Worm (Caenorhabditis elegans) whole organism, mixed stage, embryonic: ENCODE data around the gene taf-13.

Source experiments
- M03D4.4 ChIP-seq: sonication (generic microtip); optimal IDR thresholded peaks from 2 replicates; lab custom pipeline; 2017; ENCODE audit warnings: mild to moderate bottlenecking, missing genetic modification characterization, missing compliant biosample characterization
- bed-3 ChIP-seq: fragments of 200-800 bp; sonication (Bioruptor generic); optimal IDR thresholded peaks from 3 replicates; lab custom pipeline; 2018; ENCODE audit warnings: mild to moderate bottlenecking, missing genetic modification characterization, moderate library complexity, missing compliant biosample characterization
- blmp-1 ChIP-seq: fragments of 150-350 bp; optimal IDR thresholded peaks from 2 replicates; lab custom pipeline; 2014; ENCODE audit warnings: missing biosample characterization, missing genetic modification characterization
- ceh-43 ChIP-seq: fragments of 200-800 bp; sonication (Bioruptor generic); optimal IDR thresholded peaks from 2 replicates; lab custom pipeline; 2018; ENCODE audit warnings: mild to moderate bottlenecking, missing genetic modification characterization, moderate library complexity, missing compliant biosample characterization
- ceh-83 ChIP-seq: fragments of 200-800 bp; sonication (Bioruptor generic); optimal IDR thresholded peaks from 2 replicates; lab custom pipeline; 2018; ENCODE audit warnings: mild to moderate bottlenecking, missing genetic modification characterization, missing compliant biosample characterization
- ces-1 ChIP-seq: fragments of 150-350 bp; optimal IDR thresholded peaks from 2 replicates; lab custom pipeline; 2014; ENCODE audit warnings: missing biosample characterization, missing genetic modification reagents, missing genetic modification characterization
- cnd-1 ChIP-seq: fragments of 200-800 bp; sonication (Bioruptor generic); optimal IDR thresholded peaks from 2 replicates; lab custom pipeline; 2018; ENCODE audit warnings: mild to moderate bottlenecking, missing genetic modification characterization, missing compliant biosample characterization
- elt-1 ChIP-seq: sonication (generic microtip); optimal IDR thresholded peaks from 2 replicates; lab custom pipeline; 2017; ENCODE audit warnings: missing genetic modification characterization, mild to moderate bottlenecking, missing compliant biosample characterization, antibody characterized with exemption, moderate library complexity, borderline replicate concordance; ENCODE audit not compliant: insufficient read depth
- elt-3 ChIP-seq: fragments of 150-350 bp; optimal IDR thresholded peaks from 2 replicates; lab custom pipeline; 2014; ENCODE audit warnings: missing biosample characterization, missing genetic modification characterization
- flh-1 ChIP-seq: fragments of 200-800 bp; sonication (Bioruptor generic); optimal IDR thresholded peaks from 2 replicates; lab custom pipeline; 2018; ENCODE audit warnings: mild to moderate bottlenecking, missing genetic modification characterization, moderate library complexity, missing compliant biosample characterization
- ham-2 ChIP-seq: fragments of 200-800 bp; sonication (Bioruptor generic); optimal IDR thresholded peaks from 2 replicates; lab custom pipeline; 2018; ENCODE audit warnings: mild to moderate bottlenecking, missing genetic modification characterization, missing compliant biosample characterization
- hlh-1 ChIP-seq: fragments of 150-350 bp; optimal IDR thresholded peaks from 2 replicates; lab custom pipeline; 2014; ENCODE audit warnings: missing biosample characterization, missing genetic modification reagents, missing genetic modification characterization
- lin-13 ChIP-seq: fragments of 150-350 bp; optimal IDR thresholded peaks from 2 replicates; lab custom pipeline; 2014; ENCODE audit warnings: missing biosample characterization, missing genetic modification characterization
- lin-32 ChIP-seq: fragments of 200-800 bp; sonication (Bioruptor generic); optimal IDR thresholded peaks from 2 replicates; lab custom pipeline; 2018; ENCODE audit warnings: mild to moderate bottlenecking, missing genetic modification characterization, missing compliant biosample characterization
- lsy-2 ChIP-seq: fragments of 150-350 bp; optimal IDR thresholded peaks from 2 replicates; lab custom pipeline; 2014; ENCODE audit warnings: missing biosample characterization, missing genetic modification characterization
- mab-5 ChIP-seq: fragments of 150-350 bp; optimal IDR thresholded peaks from 2 replicates; lab custom pipeline; 2014; ENCODE audit warnings: missing biosample characterization, missing genetic modification characterization
- mep-1 ChIP-seq: fragments of 150-350 bp; optimal IDR thresholded peaks from 2 replicates; lab custom pipeline; 2017; ENCODE audit warnings: missing biosample characterization, missing genetic modification reagents, missing genetic modification characterization, inconsistent platforms
- nhr-2 ChIP-seq: fragments of 150-350 bp; optimal IDR thresholded peaks from 2 replicates; lab custom pipeline; 2014; ENCODE audit warnings: missing biosample characterization, missing genetic modification characterization
- nhr-237 ChIP-seq: fragments of 150-350 bp; optimal IDR thresholded peaks from 2 replicates; lab custom pipeline; 2014; ENCODE audit warnings: missing biosample characterization, missing genetic modification characterization
- nhr-28 ChIP-seq: fragments of 150-350 bp; optimal IDR thresholded peaks from 2 replicates; lab custom pipeline; 2014; ENCODE audit warnings: missing biosample characterization, missing genetic modification characterization
- nhr-76 ChIP-seq: sonication (generic microtip); optimal IDR thresholded peaks from 2 replicates; lab custom pipeline; 2017; ENCODE audit warnings: missing biosample characterization, missing genetic modification characterization
- pha-4 ChIP-seq: fragments of 150-350 bp; optimal IDR thresholded peaks from 2 replicates; lab custom pipeline; 2018; ENCODE audit warnings: missing biosample characterization, missing genetic modification reagents, missing genetic modification characterization
- sem-2 ChIP-seq: fragments of 200-800 bp; sonication (Bioruptor generic); optimal IDR thresholded peaks from 2 replicates; lab custom pipeline; 2018; ENCODE audit warnings: mild to moderate bottlenecking, missing genetic modification characterization, missing compliant biosample characterization
- snpc-4 ChIP-seq: fragments of 150-350 bp; optimal IDR thresholded peaks from 2 replicates; lab custom pipeline; 2014; ENCODE audit warnings: missing biosample characterization, missing genetic modification characterization
- sptf-1 ChIP-seq: sonication (generic microtip); optimal IDR thresholded peaks from 2 replicates; lab custom pipeline; 2017; ENCODE audit warnings: mild to moderate bottlenecking, missing genetic modification characterization, moderate library complexity, missing compliant biosample characterization
- tbx-8 ChIP-seq: fragments of 200-800 bp; sonication (Bioruptor generic); optimal IDR thresholded peaks from 2 replicates; lab custom pipeline; 2018; ENCODE audit warnings: mild to moderate bottlenecking, missing genetic modification characterization, moderate library complexity, missing compliant biosample characterization
- unc-120 ChIP-seq: sonication (generic microtip); optimal IDR thresholded peaks from 2 replicates; lab custom pipeline; 2017; ENCODE audit warnings: missing genetic modification characterization, missing compliant biosample characterization; ENCODE audit not compliant: poor library complexity, severe bottlenecking
- unc-39 ChIP-seq: fragments of 150-350 bp; optimal IDR thresholded peaks from 2 replicates; lab custom pipeline; 2014; ENCODE audit warnings: missing biosample characterization, missing genetic modification characterization
- unc-62 ChIP-seq: fragments of 150-350 bp; optimal IDR thresholded peaks from 2 replicates; lab custom pipeline; 2014; ENCODE audit warnings: missing biosample characterization, missing genetic modification reagents, missing genetic modification characterization
- zip-8 ChIP-seq: fragments of 150-350 bp; optimal IDR thresholded peaks from 2 replicates; lab custom pipeline; 2014; ENCODE audit warnings: missing biosample characterization, missing genetic modification characterization
- ztf-11 ChIP-seq: fragments of 150-350 bp; optimal IDR thresholded peaks from 2 replicates; lab custom pipeline; 2014; ENCODE audit warnings: missing biosample characterization, missing genetic modification characterization

The taf-13 gene

ce11 chrII:10605512-10605911 lies at the start of gene taf-13:
taf-13 (minus strand) TSS chrII:10605612.
- TF ChIP-seq hlh-1 (no peak), snpc-4 (tag; lab: Kevin White, UChicago) (no peak), mep-1 (tag; lab: Kevin White, UChicago) (no peak), elt-3 (tag; lab: Kevin White, UChicago) (no peak), pha-4 (tag; lab: Kevin White, UChicago) (no peak), unc-39 (tag; lab: Kevin White, UChicago) (no peak), bed-3 (GFP tag; lab: Kevin White, UChicago) (no peak), sptf-1 (tag; lab: Kevin White, UChicago) (no peak), unc-62 (no peak), lin-13 (tag; lab: Kevin White, UChicago) (no peak), ceh-43 (GFP tag; lab: Kevin White, UChicago) (no peak), cnd-1 (no peak)

- no peak for TF ChIP-seq hlh-1
- TF ChIP-seq M03D4.4 (tag; lab: Kevin White, UChicago), result no peak
- TF ChIP-seq lin-32 (GFP tag; lab: Kevin White, UChicago), result no peak
- no peak for TF ChIP-seq ceh-83 (GFP tag; lab: Kevin White, UChicago)
- TF ChIP-seq lsy-2 (tag; lab: Kevin White, UChicago), result no peak
- no peak for TF ChIP-seq zip-8 (tag; lab: Kevin White, UChicago)
- TF ChIP-seq elt-1 (tag; lab: Kevin White, UChicago), result no peak
- TF ChIP-seq lin-13 (tag; lab: Kevin White, UChicago), result no peak
- TF ChIP-seq sem-2 (GFP tag; lab: Kevin White, UChicago), result no peak
- TF ChIP-seq, all 35 proteins: peak for 0
Measured at ce11 chrII:10654435-10654834, 49.0 kb upstream of the taf-13 start.

ce11 chrII:10653559-10653958 lies 48.1 kb upstream of the taf-13 start:
- no peak for TF ChIP-seq unc-120
- TF ChIP-seq ceh-83 (GFP tag; lab: Kevin White, UChicago), result no peak
- no peak for TF ChIP-seq sem-2 (GFP tag; lab: Kevin White, UChicago)
- TF ChIP-seq hlh-1, result no peak
- no peak for TF ChIP-seq tbx-8 (GFP tag; lab: Kevin White, UChicago)
- TF ChIP-seq mep-1 (tag; lab: Kevin White, UChicago), result no peak
- TF ChIP-seq mab-5 (tag; lab: Kevin White, UChicago), result no peak
- TF ChIP-seq snpc-4 (tag; lab: Kevin White, UChicago), result no peak
- no peak for TF ChIP-seq M03D4.4 (tag; lab: Kevin White, UChicago)
- TF ChIP-seq, all 35 proteins: peak for 0

- TF ChIP-seq nhr-237 (tag; lab: Kevin White, UChicago) (no peak), unc-120 (peak; percentile 12), elt-3 (tag; lab: Kevin White, UChicago) (no peak), lin-32 (GFP tag; lab: Kevin White, UChicago) (peak; percentile 40), elt-1 (tag; lab: Kevin White, UChicago) (no peak), flh-1 (no peak), sptf-1 (tag; lab: Kevin White, UChicago) (no peak), zip-8 (tag; lab: Kevin White, UChicago) (no peak)
- TF ChIP-seq, all 35 proteins: peak for 2
Measured at ce11 chrII:10652112-10652511, 46.7 kb upstream of the taf-13 start, which contains the start of gene nphp-1. nphp-1 (minus strand) TSS chrII:10652256.

ce11 chrII:10646901-10647566 lies 41.6 kb upstream of the taf-13 start, which contains the start of gene M28.10:
M28.10 (plus strand) TSS chrII:10647516.
- TF ChIP-seq elt-3 (tag; lab: Kevin White, UChicago) (no peak), nhr-2 (tag; lab: Kevin White, UChicago) (no peak), lin-13 (tag; lab: Kevin White, UChicago) (no peak), bed-3 (GFP tag; lab: Kevin White, UChicago) (no peak), cnd-1 (no peak), lin-32 (GFP tag; lab: Kevin White, UChicago) (no peak), blmp-1 (no peak), M03D4.4 (tag; lab: Kevin White, UChicago) (no peak), flh-1 (no peak), zip-8 (tag; lab: Kevin White, UChicago) (no peak), ceh-43 (GFP tag; lab: Kevin White, UChicago) (no peak)

- TF ChIP-seq nhr-76 (tag; lab: Kevin White, UChicago) (no peak), elt-1 (tag; lab: Kevin White, UChicago) (no peak), mep-1 (tag; lab: Kevin White, UChicago) (no peak), bed-3 (GFP tag; lab: Kevin White, UChicago) (no peak), sptf-1 (tag; lab: Kevin White, UChicago) (no peak), mab-5 (tag; lab: Kevin White, UChicago) (no peak), tbx-8 (GFP tag; lab: Kevin White, UChicago) (no peak), ham-2 (GFP tag; lab: Kevin White, UChicago) (no peak), sem-2 (GFP tag; lab: Kevin White, UChicago) (no peak), blmp-1 (no peak), ces-1 (GFP tag; lab: Kevin White, UChicago) (no peak), M03D4.4 (tag; lab: Kevin White, UChicago) (no peak), pha-4 (tag; lab: Kevin White, UChicago) (no peak), nhr-28 (no peak), ztf-11 (tag; lab: Kevin White, UChicago) (no peak), lsy-2 (tag; lab: Kevin White, UChicago) (no peak)
Measured at ce11 chrII:10643403-10643802, 38.0 kb upstream of the taf-13 start, which contains the start of gene M28.4. M28.4 (plus strand) TSS chrII:10643703.
